Worm (Caenorhabditis elegans): ENCODE measurements around the gene cwp-5.

ce11 chrX:13238197-13238596, 48.4 kb upstream of the cwp-5 start, which contains the start of gene K08H2.4:
- TF ChIP-seq mxl-1 (tag; optimal IDR thresholded peaks at IDR 0.05) = no peak
- TF ChIP-seq nfya-1 (tag; optimal IDR thresholded peaks at IDR 0.05; ENCODE audit: borderline replicate concordance, insufficient read depth) = no peak
- TF ChIP-seq pha-4 (tag; optimal IDR thresholded peaks at IDR 0.05) = no peak
- TF ChIP-seq unc-62 (GFP tag; optimal IDR thresholded peaks at IDR 0.05) = no peak
- TF ChIP-seq dox-1 (GFP tag; IDR thresholded peaks at IDR 0.05) = no peak
- TF ChIP-seq ets-4 (GFP tag; optimal IDR thresholded peaks at IDR 0.05) = no peak
- TF ChIP-seq B0336.3 (GFP tag; IDR thresholded peaks at IDR 0.05) = no peak
- no peak for TF ChIP-seq die-1 (tag; optimal IDR thresholded peaks at IDR 0.05)
- TF ChIP-seq hlh-12 (tag; optimal IDR thresholded peaks at IDR 0.05) = no peak

All from whole organism, young adult.